Worm (Caenorhabditis elegans) whole organism, late embryonic: Measurements from ENCODE around the gene D1014.5.

Source experiments
- C08G9.2 ChIP-seq: sonication (generic microtip); optimal IDR thresholded peaks from 2 replicates; lab custom pipeline; 2016; ENCODE audit warnings: mild to moderate bottlenecking, missing genetic modification characterization, moderate library complexity, missing compliant biosample characterization
- C38D4.7 ChIP-seq: fragments of 200-800 bp; sonication (Bioruptor generic); optimal IDR thresholded peaks from 2 replicates; lab custom pipeline; 2018; ENCODE audit warnings: mild to moderate bottlenecking, missing genetic modification characterization, moderate library complexity, missing compliant biosample characterization
- F13H6.1 ChIP-seq: sonication (generic microtip); optimal IDR thresholded peaks from 2 replicates; lab custom pipeline; 2016; ENCODE audit warnings: missing genetic modification characterization, missing compliant biosample characterization
- Y22D7AL.16 ChIP-seq: sonication (generic microtip); optimal IDR thresholded peaks from 2 replicates; lab custom pipeline; 2016; ENCODE audit warnings: missing genetic modification characterization, missing compliant biosample characterization
- ama-1 ChIP-seq: fragments of 150-350 bp; optimal IDR thresholded peaks from 2 replicates; lab custom pipeline; 2014
- ceh-18 ChIP-seq: sonication (generic microtip); optimal IDR thresholded peaks from 2 replicates; lab custom pipeline; 2016; ENCODE audit warnings: missing genetic modification characterization, missing compliant biosample characterization
- ceh-2 ChIP-seq: sonication (generic microtip); optimal IDR thresholded peaks from 2 replicates; lab custom pipeline; 2016; ENCODE audit warnings: missing genotype, missing genetic modification characterization, missing compliant biosample characterization
- ceh-24 ChIP-seq: sonication (generic microtip); optimal IDR thresholded peaks from 2 replicates; lab custom pipeline; 2016; ENCODE audit warnings: mild to moderate bottlenecking, missing genetic modification characterization, missing compliant biosample characterization
- ceh-34 ChIP-seq: sonication (generic microtip); optimal IDR thresholded peaks from 2 replicates; lab custom pipeline; 2016; ENCODE audit warnings: mild to moderate bottlenecking, missing genetic modification characterization, missing compliant biosample characterization
- ceh-45 ChIP-seq: fragments of 200-800 bp; sonication (Bioruptor generic); IDR thresholded peaks from 2 replicates; pipeline ENCODE4 v1.3.6; 2022; ENCODE audit warnings: missing genetic modification reagents, missing genetic modification characterization, missing compliant biosample characterization
- ceh-48 ChIP-seq: sonication (generic microtip); optimal IDR thresholded peaks from 2 replicates; lab custom pipeline; 2016; ENCODE audit warnings: missing genetic modification characterization, inconsistent platforms, missing compliant biosample characterization
- ceh-6 ChIP-seq: fragments of 200-800 bp; sonication (Bioruptor generic); optimal IDR thresholded peaks from 2 replicates; lab custom pipeline; 2018; ENCODE audit warnings: mild to moderate bottlenecking, missing genetic modification characterization, missing compliant biosample characterization
- ceh-9 ChIP-seq: sonication (generic microtip); optimal IDR thresholded peaks from 2 replicates; lab custom pipeline; 2016; ENCODE audit warnings: mild to moderate bottlenecking, missing genetic modification characterization, inconsistent platforms, missing compliant biosample characterization
- che-1 ChIP-seq: sonication (generic microtip); optimal IDR thresholded peaks from 2 replicates; lab custom pipeline; 2016; ENCODE audit warnings: mild to moderate bottlenecking, missing genetic modification characterization, missing compliant biosample characterization
- dmd-4 ChIP-seq: sonication (generic microtip); optimal IDR thresholded peaks from 2 replicates; lab custom pipeline; 2016; ENCODE audit warnings: borderline replicate concordance, missing genetic modification characterization, missing compliant biosample characterization
- elt-2 ChIP-seq: sonication (generic microtip); optimal IDR thresholded peaks from 2 replicates; lab custom pipeline; 2016; ENCODE audit warnings: missing genetic modification reagents, missing genetic modification characterization, missing compliant biosample characterization
- ets-4 ChIP-seq: sonication (generic microtip); optimal IDR thresholded peaks from 2 replicates; lab custom pipeline; 2016; ENCODE audit warnings: missing genetic modification characterization, missing compliant biosample characterization
- eyg-1 ChIP-seq: sonication (generic microtip); optimal IDR thresholded peaks from 2 replicates; lab custom pipeline; 2016; ENCODE audit warnings: missing genotype, missing genetic modification characterization, missing compliant biosample characterization
- fax-1 ChIP-seq: sonication (generic microtip); optimal IDR thresholded peaks from 2 replicates; lab custom pipeline; 2016; ENCODE audit warnings: missing genotype, missing genetic modification characterization, missing compliant biosample characterization
- fkh-6 ChIP-seq: sonication (generic microtip); optimal IDR thresholded peaks from 2 replicates; lab custom pipeline; 2016; ENCODE audit warnings: missing genetic modification characterization, missing compliant biosample characterization
- gmeb-2 ChIP-seq: sonication (generic microtip); optimal IDR thresholded peaks from 2 replicates; lab custom pipeline; 2016; ENCODE audit warnings: missing genetic modification characterization, inconsistent platforms, missing compliant biosample characterization
- lim-6 ChIP-seq: sonication (generic microtip); optimal IDR thresholded peaks from 2 replicates; lab custom pipeline; 2016; ENCODE audit warnings: missing genetic modification characterization, missing compliant biosample characterization
- lin-11 ChIP-seq: fragments of 200-800 bp; sonication (Bioruptor generic); optimal IDR thresholded peaks from 2 replicates; lab custom pipeline; 2018; ENCODE audit warnings: mild to moderate bottlenecking, missing genetic modification characterization, missing compliant biosample characterization
- mec-3 ChIP-seq: sonication (generic microtip); optimal IDR thresholded peaks from 2 replicates; lab custom pipeline; 2016; ENCODE audit warnings: borderline replicate concordance, missing genetic modification characterization, missing compliant biosample characterization
- nfya-1 ChIP-seq: sonication (generic microtip); optimal IDR thresholded peaks from 2 replicates; lab custom pipeline; 2017; ENCODE audit warnings: missing genetic modification characterization, mild to moderate bottlenecking, missing compliant biosample characterization, antibody characterized with exemption, moderate library complexity
- nhr-11 ChIP-seq: fragments of 150-350 bp; optimal IDR thresholded peaks from 2 replicates; lab custom pipeline; 2014; ENCODE audit warnings: missing biosample characterization, missing genetic modification characterization
- nhr-232 ChIP-seq: sonication (generic microtip); optimal IDR thresholded peaks from 2 replicates; lab custom pipeline; 2016; ENCODE audit warnings: missing genetic modification characterization, missing compliant biosample characterization
- npax-4 ChIP-seq: sonication (generic microtip); optimal IDR thresholded peaks from 2 replicates; lab custom pipeline; 2016; ENCODE audit warnings: missing genetic modification characterization, missing compliant biosample characterization
- pha-2 ChIP-seq: sonication (generic microtip); optimal IDR thresholded peaks from 2 replicates; lab custom pipeline; 2017; ENCODE audit warnings: mild to moderate bottlenecking, missing genetic modification characterization, missing compliant biosample characterization
- pqm-1 ChIP-seq: sonication (generic microtip); optimal IDR thresholded peaks from 2 replicates; lab custom pipeline; 2016; ENCODE audit warnings: missing genetic modification characterization, missing compliant biosample characterization
- pros-1 ChIP-seq: fragments of 150-350 bp; optimal IDR thresholded peaks from 2 replicates; lab custom pipeline; 2014; ENCODE audit warnings: missing biosample characterization, missing genetic modification reagents, missing genetic modification characterization
- rnt-1 ChIP-seq: sonication (generic microtip); optimal IDR thresholded peaks from 2 replicates; lab custom pipeline; 2016; ENCODE audit warnings: missing genetic modification characterization, missing compliant biosample characterization
- sdc-2 ChIP-seq: sonication (generic microtip); optimal IDR thresholded peaks from 2 replicates; lab custom pipeline; 2016; ENCODE audit warnings: missing genotype, missing genetic modification characterization, missing compliant biosample characterization
- sox-2 ChIP-seq: fragments of 200-800 bp; sonication (Bioruptor generic); IDR thresholded peaks from 2 replicates; pipeline ENCODE4 v1.3.6; 2022; ENCODE audit warnings: missing genetic modification reagents, missing genetic modification characterization, missing compliant biosample characterization
- sox-4 ChIP-seq: sonication (generic microtip); optimal IDR thresholded peaks from 2 replicates; lab custom pipeline; 2017; ENCODE audit warnings: mild to moderate bottlenecking, missing genetic modification characterization, inconsistent platforms, missing compliant biosample characterization
- tbx-2 ChIP-seq: sonication (generic microtip); optimal IDR thresholded peaks from 2 replicates; lab custom pipeline; 2016; ENCODE audit warnings: missing genetic modification characterization, missing compliant biosample characterization
- tbx-7 ChIP-seq: sonication (generic microtip); optimal IDR thresholded peaks from 2 replicates; lab custom pipeline; 2016; ENCODE audit warnings: missing genotype, missing genetic modification characterization, missing compliant biosample characterization
- ttx-3 ChIP-seq: sonication (generic microtip); optimal IDR thresholded peaks from 2 replicates; lab custom pipeline; 2016; ENCODE audit warnings: missing genetic modification reagents, missing genetic modification characterization, missing compliant biosample characterization
- unc-3 ChIP-seq, 2 experiments: fragments of 200-800 bp in 1 of 2; sonication (Bioruptor generic) in 1 of 2; sonication (generic microtip) in 1 of 2; conservative IDR thresholded peaks in 1 of 2; optimal IDR thresholded peaks in 1 of 2; 2 replicates each; pipeline versions ENCODE4 v1.3.6 to Lab custom; 2016 to 2022; ENCODE audit warnings: missing compliant biosample characterization in 2 of 2, missing genetic modification characterization in 2 of 2, missing genetic modification reagents in 1 of 2
- unc-42 ChIP-seq: sonication (generic microtip); optimal IDR thresholded peaks from 2 replicates; lab custom pipeline; 2016; ENCODE audit warnings: missing genotype, missing genetic modification characterization, missing compliant biosample characterization
- zip-5 ChIP-seq: sonication (generic microtip); optimal IDR thresholded peaks from 2 replicates; lab custom pipeline; 2016; ENCODE audit warnings: missing genetic modification characterization, missing compliant biosample characterization
- ztf-16 ChIP-seq: sonication (generic microtip); optimal IDR thresholded peaks from 2 replicates; lab custom pipeline; 2017; ENCODE audit warnings: missing genetic modification characterization, missing compliant biosample characterization

D1014.5 gene

DNA sequence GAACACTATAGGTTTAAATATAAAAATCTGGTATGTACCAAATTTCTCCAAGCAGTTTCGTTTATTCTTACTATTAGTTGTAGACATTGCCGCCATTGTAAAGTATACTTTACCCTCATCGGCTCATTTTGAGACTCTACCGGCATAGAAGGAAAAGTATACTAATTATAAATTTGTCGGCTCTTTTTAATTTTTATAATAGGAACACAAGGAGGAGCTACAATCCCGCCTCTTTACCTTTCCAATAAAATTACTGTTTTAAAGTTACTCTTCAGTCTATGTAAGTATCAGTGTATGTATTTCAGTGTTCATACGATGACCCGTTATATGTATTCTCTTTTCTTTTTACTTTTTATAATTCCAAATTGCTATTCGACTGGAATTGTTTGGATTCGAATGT lies 24.2 kb upstream of the D1014.5 start, which contains the start of gene sdz-23 (continued):
- no peak for TF ChIP-seq che-1 (tag; lab: Kevin White, UChicago)
- TF ChIP-seq zip-5 (tag; lab: Kevin White, UChicago): no peak

ce11 chrV:8102960-8103359 lies 20.5 kb upstream of the D1014.5 start, which contains the start of gene str-90:
str-90 (plus strand) TSS chrV:8103260.
- no peak for TF ChIP-seq sox-2 (GFP tag; lab: Robert Waterston, UW)
- TF ChIP-seq ceh-18: no peak
- TF ChIP-seq ceh-6 (GFP tag; lab: Kevin White, UChicago): no peak
- TF ChIP-seq sdc-2 (tag; lab: Kevin White, UChicago): no peak
- TF ChIP-seq C08G9.2 (tag; lab: Kevin White, UChicago): no peak
- no peak for TF ChIP-seq lin-11
- no peak for TF ChIP-seq ttx-3
- no peak for TF ChIP-seq pha-2 (tag; lab: Kevin White, UChicago)

- TF ChIP-seq ceh-9 (tag; lab: Kevin White, UChicago): no peak
- no peak for TF ChIP-seq unc-3 (GFP tag; conservative IDR thresholded peaks at IDR 0.05; lab: Robert Waterston, UW)
- TF ChIP-seq unc-3 (tag; optimal IDR thresholded peaks at IDR 0.05; lab: Kevin White, UChicago): no peak
- no peak for TF ChIP-seq eyg-1
- no peak for TF ChIP-seq ceh-18
- no peak for TF ChIP-seq sox-4 (tag; lab: Kevin White, UChicago)
- TF ChIP-seq ceh-24 (tag; lab: Kevin White, UChicago): no peak
- no peak for TF ChIP-seq pqm-1 (tag; lab: Kevin White, UChicago)
- TF ChIP-seq C38D4.7 (GFP tag; lab: Kevin White, UChicago): no peak
- no peak for TF ChIP-seq gmeb-2 (tag; lab: Kevin White, UChicago)
- no peak for TF ChIP-seq mec-3 (tag; lab: Kevin White, UChicago)
- no peak for TF ChIP-seq F13H6.1 (tag; lab: Kevin White, UChicago)
- no peak for TF ChIP-seq elt-2 (tag; lab: Kevin White, UChicago)
- TF ChIP-seq nhr-232 (tag; lab: Kevin White, UChicago): no peak
- TF ChIP-seq unc-42 (tag; lab: Kevin White, UChicago): no peak
- TF ChIP-seq ztf-16: no peak
- TF ChIP-seq ets-4 (tag; lab: Kevin White, UChicago): no peak
- TF ChIP-seq lin-11: no peak
- TF ChIP-seq dmd-4: no peak
- no peak for TF ChIP-seq nhr-11 (tag; lab: Kevin White, UChicago)
- TF ChIP-seq nfya-1 (tag; lab: Kevin White, UChicago): no peak
Measured at ce11 chrV:8104473-8104872, 19.0 kb upstream of the D1014.5 start, which contains the start of gene srlf-16. srlf-16 (plus strand) TSS chrV:8104773.

DNA sequence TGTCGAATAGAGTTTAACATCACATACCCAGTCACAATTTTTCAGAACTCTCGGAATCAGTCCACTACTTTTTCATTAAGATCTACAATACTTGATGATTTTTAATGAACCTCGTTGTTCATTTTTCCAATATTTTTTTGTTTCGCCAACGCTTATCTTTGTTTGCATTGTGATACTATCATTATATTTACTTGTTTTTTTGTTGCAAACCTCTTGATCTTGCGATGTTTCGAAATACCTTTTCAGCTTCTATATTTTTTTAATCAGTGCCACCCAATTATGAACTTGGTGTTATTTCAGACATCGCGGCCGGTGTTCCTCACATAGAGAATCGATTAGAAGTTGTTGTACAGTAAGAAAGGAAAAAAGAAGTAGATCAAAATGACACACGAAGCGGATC lies 14.8 kb upstream of the D1014.5 start, which contains the start of gene myo-5:
myo-5 (plus strand) TSS at position 301 of the 400 bp plus-strand sequence.
- TF ChIP-seq npax-4 (tag; lab: Kevin White, UChicago): no peak
- TF ChIP-seq tbx-7 (tag; lab: Kevin White, UChicago): no peak
- TF ChIP-seq tbx-2 (tag; lab: Kevin White, UChicago): no peak
- TF ChIP-seq Y22D7AL.16 (tag; lab: Kevin White, UChicago): no peak
- no peak for TF ChIP-seq unc-42 (tag; lab: Kevin White, UChicago)
- no peak for TF ChIP-seq pros-1 (tag; lab: Kevin White, UChicago)
- TF ChIP-seq rnt-1: no peak
- no peak for TF ChIP-seq ets-4 (tag; lab: Kevin White, UChicago)
- no peak for TF ChIP-seq fax-1 (tag; lab: Kevin White, UChicago)
- no peak for TF ChIP-seq C08G9.2 (tag; lab: Kevin White, UChicago)
- TF ChIP-seq ttx-3: no peak
- no peak for TF ChIP-seq fkh-6 (tag; lab: Kevin White, UChicago)
- TF ChIP-seq ceh-34: no peak
- no peak for TF ChIP-seq ceh-48 (tag; lab: Kevin White, UChicago)
- no peak for TF ChIP-seq ama-1 (lab: Kevin White, UChicago)
- TF ChIP-seq lim-6 (tag; lab: Kevin White, UChicago): no peak
- TF ChIP-seq zip-5 (tag; lab: Kevin White, UChicago): no peak
- TF ChIP-seq dmd-4: no peak
- TF ChIP-seq ceh-45 (GFP tag; lab: Robert Waterston, UW): no peak
- no peak for TF ChIP-seq ceh-2
- TF ChIP-seq, all 69 proteins: peak for 0
